Fruit fly (Drosophila melanogaster): ENCODE data around the gene mor.
A peak's percentile ranks its signal among the peaks of the same experiment; 100 is the strongest.

Gene mor

dm6 chr3R:15934952-15935351 is 37.8 kb downstream of the mor start, which contains the start of gene Sap47 (continued):
- peak; percentile 80 for TF ChIP-seq ato (GFP tag; IDR thresholded peaks at IDR 0.05; ENCODE audit: partially characterized antibody)
- TF ChIP-seq Hand (GFP tag; optimal IDR thresholded peaks at IDR 0.05), result no peak
- TF ChIP-seq crc (GFP tag; optimal IDR thresholded peaks at IDR 0.05), result no peak
- no peak for TF ChIP-seq ash1 (GFP tag; optimal IDR thresholded peaks at IDR 0.05)
- no peak for TF ChIP-seq CG9727 (GFP tag; optimal IDR thresholded peaks at IDR 0.05)
- TF ChIP-seq CG10147 (GFP tag; optimal IDR thresholded peaks at IDR 0.05), result peak; percentile 18
- TF ChIP-seq Sry-δ (GFP tag; optimal IDR thresholded peaks at IDR 0.05), result peak; percentile 80
- peak; percentile 63 for TF ChIP-seq Dp (GFP tag; optimal IDR thresholded peaks at IDR 0.05)
- TF ChIP-seq CG7839 (tag; optimal IDR thresholded peaks at IDR 0.05), result no peak
- TF ChIP-seq amos (GFP tag; IDR thresholded peaks at IDR 0.05; ENCODE audit: partially characterized antibody), result peak; percentile 88
- peak; percentile 84 for TF ChIP-seq Dll (GFP tag; IDR thresholded peaks at IDR 0.05; ENCODE audit: partially characterized antibody)
- no peak for TF ChIP-seq CG15601 (tag; optimal IDR thresholded peaks at IDR 0.05)
- no peak; the same call in 1 of the 2 replicates for TF ChIP-seq ranshi (GFP tag; IDR thresholded peaks at IDR 0.05)
- no peak for TF ChIP-seq bowl (GFP tag; IDR thresholded peaks at IDR 0.05)
- no peak for TF ChIP-seq Lim3 (GFP tag; IDR thresholded peaks at IDR 0.05)
- TF ChIP-seq Oaz (GFP tag; IDR thresholded peaks at IDR 0.05), result no peak
- TF ChIP-seq CG43689 (GFP tag; IDR thresholded peaks at IDR 0.05), result no peak
- TF ChIP-seq CG8290 (GFP tag; optimal IDR thresholded peaks at IDR 0.05), result no peak
- peak in 1 of 2 experiments; percentile 67 for TF ChIP-seq CG8290 (tag; optimal IDR thresholded peaks at IDR 0.05)
- peak; percentile 76 for TF ChIP-seq CG6791 (GFP tag; IDR thresholded peaks at IDR 0.05; ENCODE audit: partially characterized antibody)
- peak; percentile 74 for TF ChIP-seq sd (tag; optimal IDR thresholded peaks at IDR 0.05)
- peak; percentile 76 for TF ChIP-seq Doc3 (GFP tag; IDR thresholded peaks at IDR 0.05; ENCODE audit: partially characterized antibody)
- TF ChIP-seq Opbp (GFP tag; IDR thresholded peaks at IDR 0.05; ENCODE audit: partially characterized antibody), result peak; percentile 76; the same call in 2 of the 3 replicates
- no peak for TF ChIP-seq Rx (GFP tag; IDR thresholded peaks at IDR 0.05)
- TF ChIP-seq row (GFP tag; IDR thresholded peaks at IDR 0.05), result peak; percentile 54; the same call in 2 of the 3 replicates
- TF ChIP-seq cg (GFP tag; optimal IDR thresholded peaks at IDR 0.05), result no peak
- TF ChIP-seq twi (tag; optimal IDR thresholded peaks at IDR 0.05), result peak; percentile 2
- TF ChIP-seq vnd (GFP tag; IDR thresholded peaks at IDR 0.05; ENCODE audit: partially characterized antibody), result peak; percentile 75
- no peak for TF ChIP-seq luna (GFP tag; optimal IDR thresholded peaks at IDR 0.05)

DNA sequence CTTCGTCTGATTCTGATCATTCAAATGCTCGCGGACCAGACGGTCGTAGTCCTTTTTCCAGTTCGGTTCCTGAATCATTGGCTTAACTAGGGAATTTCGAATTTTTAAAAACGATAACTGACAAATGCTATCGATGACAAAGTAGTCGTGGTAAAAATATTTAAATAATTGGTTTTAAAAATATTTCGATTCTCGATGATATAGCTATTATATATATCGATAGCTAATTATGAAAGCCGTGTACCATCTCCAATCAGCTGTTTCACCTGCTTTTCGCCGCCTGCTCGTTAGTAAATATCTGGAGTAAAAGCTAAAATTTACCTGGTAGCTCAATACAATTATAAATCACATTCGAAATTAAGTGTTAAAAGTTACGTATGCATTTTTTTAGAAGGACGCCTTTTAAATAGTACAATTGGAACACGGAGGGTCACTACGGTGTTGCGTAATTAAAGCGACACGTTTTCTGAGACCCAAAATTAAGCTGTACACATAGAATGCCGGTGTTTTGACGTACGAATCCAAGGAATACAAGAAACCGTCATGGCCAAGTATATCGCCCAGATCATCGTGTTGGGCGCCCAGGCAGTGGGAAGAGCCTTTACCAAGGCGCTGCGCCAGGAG is 39.0 kb downstream of the mor start, which contains the start of the genes CG5478 and blp:
CG5478 (minus strand) TSS at position 126 of the 624 bp plus-strand sequence.
blp (plus strand) TSS at position 239 of the 624 bp plus-strand sequence.
- TF ChIP-seq CG2889 (GFP tag; IDR thresholded peaks at IDR 0.05), result no peak
- TF ChIP-seq CG3726 (GFP tag; IDR thresholded peaks at IDR 0.05), result no peak
- no peak for TF ChIP-seq CG32767 (GFP tag; IDR thresholded peaks at IDR 0.05)
- TF ChIP-seq CG11696 (GFP tag; IDR thresholded peaks at IDR 0.05), result no peak
- TF ChIP-seq knrl (GFP tag; IDR thresholded peaks at IDR 0.05; ENCODE audit: partially characterized antibody), result peak; percentile 78
- TF ChIP-seq CG30403 (GFP tag; optimal IDR thresholded peaks at IDR 0.05), result no peak
- no peak for TF ChIP-seq Lhr (GFP tag; optimal IDR thresholded peaks at IDR 0.05)
- TF ChIP-seq ato (GFP tag; IDR thresholded peaks at IDR 0.05; ENCODE audit: partially characterized antibody), result peak; percentile 95
- peak; percentile 92 for TF ChIP-seq CG14860 (GFP tag; IDR thresholded peaks at IDR 0.05; ENCODE audit: partially characterized antibody)
- TF ChIP-seq crp (GFP tag; optimal IDR thresholded peaks at IDR 0.05), result peak; percentile 66 to 94
- TF ChIP-seq jigr1 (GFP tag; IDR thresholded peaks at IDR 0.05), result no peak
- TF ChIP-seq twi (tag; optimal IDR thresholded peaks at IDR 0.05), result no peak
- no peak for TF ChIP-seq insv (GFP tag; optimal IDR thresholded peaks at IDR 0.05)
- peak; percentile 94 for TF ChIP-seq Dll (GFP tag; IDR thresholded peaks at IDR 0.05; ENCODE audit: partially characterized antibody)
- TF ChIP-seq Pdp1 (GFP tag; optimal IDR thresholded peaks at IDR 0.05), result peak in 1 of 2 experiments; percentile 97
- TF ChIP-seq Dfd (GFP tag; optimal IDR thresholded peaks at IDR 0.05), result no peak
- TF ChIP-seq CG8089 (GFP tag; optimal IDR thresholded peaks at IDR 0.05), result no peak
- no peak for TF ChIP-seq Blimp-1 (GFP tag; optimal IDR thresholded peaks at IDR 0.05)
- no peak for TF ChIP-seq Hmr (GFP tag; optimal IDR thresholded peaks at IDR 0.05)
- TF ChIP-seq CG14050 (GFP tag; IDR thresholded peaks at IDR 0.05), result no peak
- TF ChIP-seq CG10321 (GFP tag; IDR thresholded peaks at IDR 0.05), result no peak
- peak; percentile 34; the same call in 1 of the 3 replicates for TF ChIP-seq CG34422 (GFP tag; IDR thresholded peaks at IDR 0.05)
- peak; percentile 14 for TF ChIP-seq sug (tag; optimal IDR thresholded peaks at IDR 0.05)

Measured in whole organism, embryonic.